Worm (Caenorhabditis elegans): ENCODE data around the gene R160.10.

ce11 chrX:4402854-4403253, 35.5 kb upstream of the R160.10 start, which contains the start of gene D1079.1:
- TF ChIP-seq ztf-23 (GFP tag; IDR thresholded peaks at IDR 0.05): no peak
- TF ChIP-seq flt-1 (GFP tag; IDR thresholded peaks at IDR 0.05): no peak
- TF ChIP-seq cog-1 (tag; optimal IDR thresholded peaks at IDR 0.05): no peak
- TF ChIP-seq tab-1 (GFP tag; IDR thresholded peaks at IDR 0.05): no peak
- TF ChIP-seq ref-1 (GFP tag; conservative IDR thresholded peaks at IDR 0.05): no peak
- no peak for TF ChIP-seq med-1 (GFP tag; optimal IDR thresholded peaks at IDR 0.05; ENCODE audit: insufficient read depth)
- no peak for TF ChIP-seq klf-2 (GFP tag; conservative IDR thresholded peaks at IDR 0.05)
- TF ChIP-seq T22C8.4 (GFP tag; IDR thresholded peaks at IDR 0.05): no peak

Measured in whole organism, midembryonic.